Worm (Caenorhabditis elegans): ENCODE data around the gene mrpl-37.

ce11 chrII:13560553-13560952 is 14.3 kb downstream of the mrpl-37 start:
- TF ChIP-seq lin-39 (tag; optimal IDR thresholded peaks at IDR 0.05) (no peak), unc-62 (GFP tag; optimal IDR thresholded peaks at IDR 0.05) (no peak)

Data from whole organism, L3 larva.